Fruit fly (Drosophila melanogaster): Measurements from ENCODE around the gene Cpr62Ba.

DNA sequence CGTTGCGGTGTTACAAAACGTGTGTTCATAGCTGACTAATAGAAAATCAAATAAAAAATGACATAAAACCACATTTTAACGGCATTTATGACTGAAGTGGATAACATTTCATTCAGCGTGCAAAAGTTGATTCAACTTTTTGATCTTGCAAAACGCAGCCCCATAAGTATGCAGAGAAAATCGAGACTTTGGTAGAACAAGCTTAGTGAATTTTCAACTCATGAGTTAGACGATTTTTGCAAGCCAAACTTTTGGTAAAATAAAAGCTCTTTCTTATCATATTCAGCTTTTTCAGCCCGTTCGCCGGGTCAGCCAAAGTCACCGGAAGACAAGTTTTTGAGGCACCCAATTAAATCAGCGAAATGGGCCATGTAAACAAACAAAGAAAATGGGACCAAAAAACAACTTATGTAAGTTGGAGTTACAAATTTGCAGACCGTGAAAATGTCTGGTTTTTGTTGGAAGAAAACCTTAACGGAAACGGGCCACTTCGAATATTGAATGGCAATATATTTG, at the start of gene Cpr62Ba:
- TF ChIP-seq CG8478 (optimal IDR thresholded peaks at IDR 0.05), result no peak
- TF ChIP-seq CTCF (optimal IDR thresholded peaks at IDR 0.05), result no peak
